Fruit fly (Drosophila melanogaster) whole organism, embryonic: ENCODE results near the gene retinin.

ENCODE experiments used
- BEAF-32 ChIP-seq: fragments of 200-800 bp; sonication (Bioruptor generic); optimal IDR thresholded peaks from 3 replicates; lab custom pipeline; 2017; ENCODE audit warnings: missing biosample characterization, missing genetic modification characterization, mild to moderate bottlenecking, moderate library complexity, missing genetic modification reagents
- CG10274 ChIP-seq: fragments of 200-800 bp; sonication (Bioruptor generic); optimal IDR thresholded peaks from 3 replicates; lab custom pipeline; 2017; ENCODE audit warnings: missing biosample characterization, mild to moderate bottlenecking, missing genetic modification characterization
- CG3281 ChIP-seq: fragments of 200-800 bp; sonication (Bioruptor generic); optimal IDR thresholded peaks from 3 replicates; lab custom pipeline; 2017; ENCODE audit warnings: missing biosample characterization, mild to moderate bottlenecking, missing genetic modification characterization
- Hmr ChIP-seq: fragments of 200-800 bp; sonication (Bioruptor generic); optimal IDR thresholded peaks from 3 replicates; lab custom pipeline; 2017; ENCODE audit warnings: mild to moderate bottlenecking, missing biosample characterization, missing genetic modification reagents, missing genetic modification characterization
- NC2β ChIP-seq: fragments of 200-800 bp; sonication (Bioruptor generic); optimal IDR thresholded peaks from 2 replicates; lab custom pipeline; 2016; ENCODE audit warnings: missing biosample characterization, missing genetic modification characterization
- az2 ChIP-seq: fragments of 200-800 bp; sonication (Bioruptor generic); optimal IDR thresholded peaks from 3 replicates; lab custom pipeline; 2016; ENCODE audit warnings: missing biosample characterization, missing genetic modification characterization
- bowl ChIP-seq: fragments of 200-800 bp; sonication (Bioruptor generic); IDR thresholded peaks from 2 replicates; pipeline ENCODE4 v1.3.6; 2022; ENCODE audit warnings: missing biosample characterization, missing genetic modification characterization
- chif ChIP-seq, 2 experiments: fragments of 200-800 bp; sonication (Bioruptor generic); optimal IDR thresholded peaks; 3 replicates each; lab custom pipeline; 2016; ENCODE audit warnings: missing biosample characterization in 2 of 2, missing genetic modification characterization in 2 of 2
- crp ChIP-seq, 2 experiments: fragments of 200-800 bp; sonication (Bioruptor generic); optimal IDR thresholded peaks; 2 replicates in 1 of 2; 3 replicates in 1 of 2; lab custom pipeline; 2017; ENCODE audit warnings: missing biosample characterization in 2 of 2, missing genetic modification characterization in 2 of 2, mild to moderate bottlenecking in 1 of 2, moderate library complexity in 1 of 2
- dm ChIP-seq: fragments of 200-800 bp; sonication (Bioruptor generic); optimal IDR thresholded peaks from 3 replicates; lab custom pipeline; 2016; ENCODE audit warnings: missing biosample characterization, missing genetic modification characterization
- ems ChIP-seq: fragments of 200-800 bp; sonication (Bioruptor generic); optimal IDR thresholded peaks from 3 replicates; lab custom pipeline; 2016; ENCODE audit warnings: missing biosample characterization, missing genetic modification characterization
- en ChIP-seq: fragments of 200-800 bp; sonication (Bioruptor generic); optimal IDR thresholded peaks from 2 replicates; lab custom pipeline; 2016; ENCODE audit warnings: missing biosample characterization, missing genetic modification characterization
- psq ChIP-seq: fragments of 200-800 bp; sonication (Bioruptor generic); optimal IDR thresholded peaks from 2 replicates; lab custom pipeline; 2017; ENCODE audit warnings: missing biosample characterization, missing genetic modification characterization
- usp ChIP-seq: fragments of >200 bp; optimal IDR thresholded peaks from 2 replicates; lab custom pipeline; 2017; ENCODE audit warnings: missing biosample characterization, missing genetic modification characterization

- TF ChIP-seq crp (GFP tag; optimal IDR thresholded peaks at IDR 0.05; lab: Kevin White, UChicago) (no peak), az2 (no peak), Hmr (no peak), bowl (GFP tag; lab: Robert Waterston, UW) (no peak), usp (GFP tag; lab: Kevin White, UChicago) (no peak), ems (GFP tag; lab: Kevin White, UChicago) (no peak), chif (GFP tag; optimal IDR thresholded peaks at IDR 0.05; lab: Kevin White, UChicago) (no peak), CG10274 (no peak), NC2β (GFP tag; lab: Kevin White, UChicago) (no peak), dm (no peak), en (GFP tag; lab: Kevin White, UChicago) (no peak), psq (GFP tag; lab: Kevin White, UChicago) (no peak), BEAF-32 (GFP tag; lab: Kevin White, UChicago) (no peak), CG3281 (GFP tag; lab: Kevin White, UChicago) (no peak)
Measured at dm6 chr3L:16326657-16327056, 5.1 kb upstream of the retinin start, which contains the start of the genes CG13040 and CG13039.
